Worm (Caenorhabditis elegans) whole organism, L4/young adult: ENCODE data around the gene ZK1098.3.

Experiments used
- W03F9.2 ChIP-seq: fragments of 150-350 bp; optimal IDR thresholded peaks from 2 replicates; lab custom pipeline; 2014; ENCODE audit warnings: missing biosample characterization, missing genetic modification characterization
- dao-5 ChIP-seq: sonication (generic microtip); optimal IDR thresholded peaks from 2 replicates; lab custom pipeline; 2016; ENCODE audit warnings: missing genotype, missing genetic modification characterization, moderate library complexity, missing compliant biosample characterization
- him-1 ChIP-seq: sonication (generic microtip); optimal IDR thresholded peaks from 2 replicates; lab custom pipeline; 2016; ENCODE audit warnings: missing genotype, missing genetic modification reagents, missing genetic modification characterization, missing compliant biosample characterization

The ZK1098.3 gene

DNA sequence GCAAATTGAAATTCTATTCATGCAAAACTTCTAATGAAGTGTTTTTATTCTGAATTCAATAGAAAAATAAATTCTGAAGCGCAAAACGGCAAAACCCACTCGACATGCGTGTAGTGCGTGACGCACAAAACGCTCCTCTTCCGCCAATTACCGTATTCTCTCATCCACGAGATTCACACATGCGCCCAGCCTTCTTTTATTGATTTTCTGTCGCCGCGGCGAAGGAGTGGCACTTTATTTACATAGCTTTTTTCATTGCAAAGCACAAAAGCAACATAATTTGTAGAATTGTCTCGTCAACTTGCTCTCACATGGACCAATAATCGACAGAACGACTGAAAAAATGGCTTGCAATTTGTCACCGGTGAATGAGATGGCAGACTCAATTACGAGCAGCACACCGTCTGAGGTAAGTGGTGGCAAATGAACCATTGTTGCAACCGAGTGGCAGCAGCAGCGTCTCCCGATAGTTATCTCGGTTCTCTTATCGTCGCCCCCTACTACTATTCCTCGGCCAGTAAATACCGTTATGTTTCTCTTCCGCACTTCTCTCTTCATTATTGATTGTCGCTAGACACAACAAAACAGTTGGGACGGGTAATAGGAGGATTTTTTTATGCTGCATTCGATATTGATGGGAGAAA lies 7.6 kb upstream of the ZK1098.3 start, which contains the start of gene unc-16:
unc-16 (plus strand) TSS at position 243 of the 644 bp plus-strand sequence.
- TF ChIP-seq W03F9.2 (tag; lab: Kevin White, UChicago) (peak; percentile 84), dao-5 (tag; lab: Kevin White, UChicago) (no peak), him-1 (tag; lab: Kevin White, UChicago) (peak; percentile 55)

DNA sequence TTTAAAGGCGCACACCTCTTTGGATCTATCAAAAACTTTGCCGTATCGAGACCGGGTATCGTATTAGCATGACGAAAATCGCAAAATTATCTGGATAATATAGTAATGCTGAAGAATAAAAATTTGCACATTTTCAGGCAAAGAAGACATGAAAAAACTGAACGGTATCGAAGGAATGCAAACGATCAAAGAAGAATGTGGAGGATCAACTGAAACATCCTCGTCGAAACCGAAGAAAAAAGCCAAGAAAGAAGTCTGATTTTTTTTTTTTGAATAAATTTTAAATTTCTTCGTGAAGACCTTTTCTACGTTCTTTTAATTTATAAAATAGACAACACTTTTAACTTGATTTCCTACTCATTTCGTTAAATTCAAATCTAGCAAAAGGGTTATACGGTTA lies 6.3 kb upstream of the ZK1098.3 start, which contains the start of gene ZK1098.12:
ZK1098.12 (plus strand) TSS at position 301 of the 400 bp plus-strand sequence.
- TF ChIP-seq him-1 (tag; lab: Kevin White, UChicago) (no peak), W03F9.2 (tag; lab: Kevin White, UChicago) (no peak), dao-5 (tag; lab: Kevin White, UChicago) (no peak)

DNA sequence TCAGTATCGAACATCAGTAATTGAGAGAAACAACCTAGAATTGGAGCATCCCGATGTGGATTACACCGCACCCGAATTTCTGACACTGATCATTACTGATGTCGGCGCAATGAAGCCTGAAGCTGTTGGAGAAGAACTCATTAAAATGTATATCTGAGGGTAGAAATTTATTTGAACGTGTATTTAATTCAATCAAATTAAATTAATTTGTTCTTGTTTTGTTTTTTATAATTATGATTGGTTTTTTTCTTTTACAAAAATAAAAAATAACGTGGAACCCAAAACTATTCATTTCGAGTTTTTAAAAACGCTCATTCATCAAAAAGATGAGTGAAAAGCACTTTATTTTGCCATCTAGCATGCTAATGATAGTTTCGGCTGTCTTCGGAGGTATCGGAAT lies 5.6 kb upstream of the ZK1098.3 start, which contains the start of gene ZK1098.9:
ZK1098.9 (plus strand) TSS at position 301 of the 400 bp plus-strand sequence.
- no peak for TF ChIP-seq W03F9.2 (tag; lab: Kevin White, UChicago)
- TF ChIP-seq dao-5 (tag; lab: Kevin White, UChicago): no peak
- TF ChIP-seq him-1 (tag; lab: Kevin White, UChicago): no peak

DNA sequence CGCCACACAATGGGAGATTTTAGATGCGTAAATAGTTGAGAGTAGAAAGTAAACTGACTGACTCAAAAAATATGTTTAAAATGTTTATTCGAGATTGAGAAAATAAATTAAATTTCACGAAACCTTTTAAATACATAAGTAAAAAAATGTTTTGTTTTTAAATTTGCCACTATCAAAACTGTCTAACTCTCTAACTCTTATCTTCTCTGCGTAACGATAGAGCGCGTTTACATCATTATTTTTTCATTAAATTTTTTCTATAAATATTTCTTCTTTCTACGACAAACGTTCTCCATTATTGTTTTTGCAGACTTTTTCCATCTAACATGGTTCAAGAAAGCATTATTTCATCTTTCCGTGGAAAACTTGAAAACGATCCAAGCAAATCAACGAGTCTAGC lies 4.3 kb upstream of the ZK1098.3 start, which contains the start of gene eif-2Balpha:
eif-2Balpha (plus strand) TSS at position 304 of the 400 bp plus-strand sequence.
- TF ChIP-seq him-1 (tag; lab: Kevin White, UChicago) (no peak), W03F9.2 (tag; lab: Kevin White, UChicago) (peak; percentile 56)

DNA sequence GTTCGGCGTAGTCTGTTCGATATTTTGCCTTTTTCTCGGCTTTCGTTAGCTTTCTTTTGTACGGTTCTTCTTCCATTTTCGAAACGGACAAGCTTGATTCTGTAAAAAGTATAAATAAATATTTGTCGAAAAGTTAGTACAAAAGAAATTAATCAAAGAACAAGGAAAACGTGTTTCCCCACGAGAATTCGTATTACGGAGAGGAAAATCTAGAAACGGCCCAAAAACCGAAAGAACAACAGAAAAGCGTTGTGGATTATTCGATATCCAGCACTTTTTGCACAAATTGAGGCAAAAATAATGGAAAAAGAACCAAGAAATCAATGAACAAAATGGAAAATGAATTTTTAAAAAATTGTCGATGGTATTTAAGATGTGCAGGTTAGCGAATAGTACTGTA lies 3.8 kb upstream of the ZK1098.3 start, which contains the start of gene mut-7:
mut-7 (minus strand) TSS at position 101 of the 400 bp plus-strand sequence.
- TF ChIP-seq dao-5 (tag; lab: Kevin White, UChicago) (no peak), W03F9.2 (tag; lab: Kevin White, UChicago) (no peak), him-1 (tag; lab: Kevin White, UChicago) (no peak)

DNA sequence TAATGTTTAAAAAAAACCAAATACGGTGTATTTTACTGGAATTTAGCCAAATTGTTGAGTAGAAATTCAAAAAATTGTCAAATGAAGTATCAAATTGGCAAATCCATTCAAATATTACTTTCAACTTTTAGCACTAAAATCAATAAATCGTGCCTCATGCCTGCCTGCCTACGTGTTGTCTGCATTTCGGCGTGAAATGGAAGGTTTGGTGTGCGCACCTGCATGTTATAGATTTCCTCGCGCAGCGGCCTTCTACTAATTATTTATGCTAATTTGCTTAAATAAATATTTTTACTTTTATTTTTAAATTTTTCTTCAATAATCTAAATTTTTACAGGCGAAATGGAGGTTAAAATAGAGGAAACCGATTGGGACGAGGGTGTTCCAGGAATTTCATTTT lies 9.7 kb downstream of the ZK1098.3 start, which contains the start of gene ZK1098.2:
ZK1098.2 (plus strand) TSS at position 336 of the 400 bp plus-strand sequence.
- TF ChIP-seq him-1 (tag; lab: Kevin White, UChicago) (no peak), W03F9.2 (tag; lab: Kevin White, UChicago) (peak; percentile 12), dao-5 (tag; lab: Kevin White, UChicago) (no peak)

DNA sequence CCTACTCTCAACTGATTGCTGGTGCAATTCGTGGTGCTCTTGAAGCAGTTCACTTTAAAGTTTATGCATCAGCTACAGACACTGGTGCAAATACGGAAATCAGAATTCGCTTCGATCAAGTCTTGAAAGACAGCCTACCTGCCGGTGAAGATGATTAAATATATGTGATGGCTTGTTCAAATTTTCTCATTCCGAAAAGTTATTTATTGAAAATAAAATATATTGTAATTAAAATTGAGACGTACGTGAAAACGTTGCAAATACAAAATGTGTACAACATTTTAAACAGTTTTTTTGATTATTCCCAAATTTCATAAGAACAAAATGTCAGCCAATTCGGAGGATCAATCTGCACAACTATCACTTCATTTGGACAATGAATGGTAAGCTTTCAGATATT lies 11.7 kb downstream of the ZK1098.3 start, which contains the start of gene ZK1098.6:
ZK1098.6 (plus strand) TSS at position 301 of the 400 bp plus-strand sequence.
- TF ChIP-seq W03F9.2 (tag; lab: Kevin White, UChicago) (no peak), him-1 (tag; lab: Kevin White, UChicago) (no peak), dao-5 (tag; lab: Kevin White, UChicago) (no peak)

DNA sequence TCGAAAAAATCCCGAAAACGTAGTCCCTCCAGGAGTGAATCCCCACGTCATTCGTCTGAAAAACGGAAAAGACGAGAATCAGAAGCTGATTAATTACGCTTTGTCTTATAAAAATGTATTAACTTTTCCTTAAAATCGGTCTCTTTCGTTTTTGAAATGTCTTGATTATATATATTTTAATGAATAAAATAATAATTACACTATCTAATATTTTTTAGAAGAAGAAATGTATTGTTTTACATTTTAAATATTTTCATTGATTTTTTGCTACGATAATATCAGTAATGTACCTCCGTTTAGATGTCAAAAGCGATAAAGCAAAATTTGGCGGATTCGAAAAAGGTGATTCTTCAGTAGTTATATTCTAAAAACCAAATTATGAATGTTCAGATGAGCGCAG lies 13.3 kb downstream of the ZK1098.3 start, which contains the start of gene trpp-3:
trpp-3 (plus strand) TSS at position 301 of the 400 bp plus-strand sequence.
- TF ChIP-seq him-1 (tag; lab: Kevin White, UChicago) (no peak), W03F9.2 (tag; lab: Kevin White, UChicago) (no peak), dao-5 (tag; lab: Kevin White, UChicago) (no peak)

DNA sequence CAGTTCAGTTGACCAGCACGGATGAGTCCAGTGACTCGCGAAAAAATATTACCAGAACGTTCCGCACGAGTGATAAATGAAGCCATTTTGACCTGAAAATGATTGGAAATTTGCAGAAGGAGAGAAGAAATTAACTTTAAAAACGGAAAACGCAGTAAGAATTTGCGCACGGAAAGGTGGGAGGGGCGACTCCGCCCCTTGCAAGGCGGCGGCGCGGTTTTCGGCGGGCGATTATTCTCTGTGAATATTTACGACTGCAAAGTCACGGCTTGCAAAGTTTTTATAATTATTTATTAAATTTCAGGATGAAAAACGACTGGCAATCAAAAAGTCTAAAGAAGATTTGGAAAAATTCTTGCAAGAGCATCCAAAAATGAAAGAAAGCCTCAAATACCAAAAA lies 14.9 kb downstream of the ZK1098.3 start, which contains the start of gene mrps-23:
mrps-23 (minus strand) TSS at position 92 of the 400 bp plus-strand sequence.
- TF ChIP-seq him-1 (tag; lab: Kevin White, UChicago) (no peak), dao-5 (tag; lab: Kevin White, UChicago) (no peak), W03F9.2 (tag; lab: Kevin White, UChicago) (no peak)

DNA sequence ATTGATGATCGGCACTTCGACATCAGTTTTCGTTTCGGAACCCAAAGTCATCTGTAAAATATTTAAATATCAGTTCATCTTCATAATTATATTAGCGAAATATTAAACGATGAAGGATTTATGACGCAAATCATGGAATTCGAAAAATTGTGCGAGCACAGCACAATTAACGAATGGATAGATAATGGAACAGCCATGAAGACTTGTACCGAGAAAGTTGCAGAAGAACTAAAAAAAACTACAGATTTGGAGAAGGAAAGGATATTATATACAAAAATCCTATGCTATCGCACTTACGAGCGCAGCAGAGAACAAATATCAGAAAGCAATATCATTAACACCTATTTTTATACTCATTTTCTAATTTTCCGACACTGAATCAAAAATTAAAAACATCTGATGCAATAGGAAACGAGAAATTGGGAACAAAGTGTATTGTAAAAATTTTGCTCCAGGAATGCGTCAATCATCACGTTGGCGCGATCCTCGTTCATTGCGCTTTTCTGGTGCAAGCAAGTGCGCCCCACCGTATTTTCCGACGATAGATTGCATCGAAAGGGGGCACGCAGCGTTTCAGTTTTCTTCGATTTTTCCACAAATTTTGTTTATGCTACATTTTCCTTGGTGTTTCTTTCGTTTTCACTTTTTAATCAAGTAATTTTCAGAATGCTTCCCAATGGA lies 17.0 kb downstream of the ZK1098.3 start, which contains the start of the genes clu-1 and prp-40:
clu-1 (minus strand) TSS at position 51 of the 681 bp plus-strand sequence.
prp-40 (plus strand) TSS at position 666 of the 681 bp plus-strand sequence.
- TF ChIP-seq W03F9.2 (tag; lab: Kevin White, UChicago) (peak; percentile 95), him-1 (tag; lab: Kevin White, UChicago) (no peak), dao-5 (tag; lab: Kevin White, UChicago) (no peak)

DNA sequence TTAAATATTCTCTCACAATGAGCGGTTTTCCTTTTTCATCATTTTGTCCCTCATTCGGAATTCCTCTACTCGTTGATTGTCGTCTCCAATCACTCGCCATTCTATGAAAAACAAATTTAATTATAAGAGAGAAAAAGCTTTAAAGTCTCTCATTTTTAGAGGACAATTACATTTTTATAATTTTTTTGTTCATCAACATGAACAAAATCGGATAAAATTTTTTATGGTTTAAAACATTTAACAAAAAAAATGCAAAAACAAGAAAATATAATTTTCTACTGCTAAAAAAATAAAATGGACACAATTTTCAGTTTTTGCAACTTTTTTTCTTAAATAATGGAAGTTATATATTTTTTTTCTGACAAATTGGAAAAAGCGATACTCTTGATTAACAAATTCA lies 22.4 kb downstream of the ZK1098.3 start, which contains the start of gene F55H2.7:
F55H2.7 (minus strand) TSS at position 101 of the 400 bp plus-strand sequence.
- TF ChIP-seq him-1 (tag; lab: Kevin White, UChicago): no peak
- no peak for TF ChIP-seq W03F9.2 (tag; lab: Kevin White, UChicago)
- no peak for TF ChIP-seq dao-5 (tag; lab: Kevin White, UChicago)

DNA sequence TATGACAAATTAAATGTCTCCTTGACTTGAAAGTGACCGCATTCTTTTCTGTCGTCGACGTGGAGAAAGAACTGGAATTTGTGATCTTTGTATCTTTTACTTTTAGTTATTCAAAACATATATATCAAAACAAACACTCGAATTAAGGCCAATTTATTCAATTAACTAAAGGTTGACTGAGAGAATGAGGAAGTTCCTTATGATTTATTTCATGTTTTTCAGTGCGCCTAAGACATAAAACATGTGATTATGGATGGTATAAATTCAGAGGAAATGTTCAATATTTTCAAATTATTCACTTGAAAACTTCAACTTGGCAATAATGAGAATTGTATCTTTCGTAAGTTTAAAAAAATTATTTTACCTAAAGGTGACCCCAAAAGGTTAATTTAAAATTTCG lies 24.9 kb downstream of the ZK1098.3 start, which contains the start of gene F55H2.8:
F55H2.8 (plus strand) TSS at position 301 of the 400 bp plus-strand sequence.
- TF ChIP-seq him-1 (tag; lab: Kevin White, UChicago): no peak
- TF ChIP-seq W03F9.2 (tag; lab: Kevin White, UChicago): no peak
- TF ChIP-seq dao-5 (tag; lab: Kevin White, UChicago): no peak
